Fruit fly (Drosophila melanogaster) whole organism, pupa: ENCODE measurements around the gene Gr2a.

ENCODE experiments used
- CG10348 ChIP-seq: fragments of 200-800 bp; sonication (Bioruptor generic); IDR thresholded peaks from 2 replicates; pipeline ENCODE4 v1.3.6; 2022; ENCODE audit warnings: missing biosample characterization, missing genetic modification characterization
- CG12605 ChIP-seq: fragments of 200-800 bp; sonication (Bioruptor generic); IDR thresholded peaks from 2 replicates; pipeline ENCODE4 v1.3.6; 2022; ENCODE audit warnings: missing biosample characterization, missing genetic modification characterization
- CG13204 ChIP-seq: fragments of 200-800 bp; sonication (Bioruptor generic); optimal IDR thresholded peaks from 2 replicates; lab custom pipeline; 2018; ENCODE audit warnings: missing biosample characterization, mild to moderate bottlenecking, missing genetic modification characterization, moderate library complexity
- CG8301 ChIP-seq: fragments of 200-800 bp; sonication (Bioruptor generic); optimal IDR thresholded peaks from 2 replicates; lab custom pipeline; 2018; ENCODE audit warnings: missing biosample characterization, mild to moderate bottlenecking, missing genetic modification characterization
- EcR ChIP-seq: fragments of 200-800 bp; sonication (Bioruptor generic); optimal IDR thresholded peaks from 3 replicates; lab custom pipeline; 2019; ENCODE audit warnings: missing biosample characterization, missing genetic modification characterization, mild to moderate bottlenecking, moderate library complexity, missing genetic modification reagents
- Pif1A ChIP-seq: fragments of 200-800 bp; sonication (Bioruptor generic); optimal IDR thresholded peaks from 3 replicates; lab custom pipeline; 2016; ENCODE audit warnings: missing biosample characterization, missing genetic modification characterization
- Snoo ChIP-seq: fragments of 200-800 bp; sonication (Bioruptor generic); optimal IDR thresholded peaks from 3 replicates; lab custom pipeline; 2017; ENCODE audit warnings: missing biosample characterization, mild to moderate bottlenecking, missing genetic modification characterization, inconsistent platforms
- rn ChIP-seq: fragments of 200-800 bp; sonication (Bioruptor generic); IDR thresholded peaks from 2 replicates; pipeline ENCODE4 v1.3.6; 2022; ENCODE audit warnings: missing biosample characterization, missing genetic modification characterization

- no peak for TF ChIP-seq Pif1A (GFP tag; lab: Kevin White, UChicago)
- no peak for TF ChIP-seq CG13204 (GFP tag; lab: Kevin White, UChicago)
- no peak for TF ChIP-seq EcR (GFP tag; lab: Kevin White, UChicago)
- TF ChIP-seq CG8301 (tag; lab: Kevin White, UChicago), result no peak
- no peak for TF ChIP-seq CG12605 (GFP tag; lab: Robert Waterston, UW)
- no peak for TF ChIP-seq CG10348 (GFP tag; lab: Robert Waterston, UW)
- no peak for TF ChIP-seq Snoo (tag; lab: Kevin White, UChicago)
- no peak for TF ChIP-seq rn (GFP tag; lab: Robert Waterston, UW)
Measured at dm6 chrX:1414269-1414668, 38.0 kb upstream of the Gr2a start.
